Fruit fly (Drosophila melanogaster) whole organism, embryonic: ENCODE results near the gene CG34138.

Source experiments
- CG10274 ChIP-seq: fragments of 200-800 bp; sonication (Bioruptor generic); optimal IDR thresholded peaks from 3 replicates; lab custom pipeline; 2017; ENCODE audit warnings: missing biosample characterization, mild to moderate bottlenecking, missing genetic modification characterization
- CG12155 ChIP-seq: fragments of 200-800 bp; sonication (Bioruptor generic); optimal IDR thresholded peaks from 3 replicates; lab custom pipeline; 2016; ENCODE audit warnings: missing biosample characterization, missing genetic modification characterization
- CG16779 ChIP-seq: fragments of 200-800 bp; sonication (Bioruptor generic); IDR thresholded peaks from 2 replicates; pipeline ENCODE4 v1.3.6; 2022; ENCODE audit warnings: missing biosample characterization, missing genetic modification characterization
- CG16813 ChIP-seq: fragments of 200-800 bp; sonication (Bioruptor generic); IDR thresholded peaks from 3 replicates; pipeline ENCODE4 v1.3.6; 2022; ENCODE audit warnings: missing biosample characterization, missing genetic modification characterization; ENCODE audit not compliant: partially characterized antibody
- CG16815 ChIP-seq: fragments of 200-800 bp; sonication (Bioruptor generic); optimal IDR thresholded peaks from 3 replicates; lab custom pipeline; 2017; ENCODE audit warnings: missing biosample characterization, mild to moderate bottlenecking, missing genetic modification characterization
- CG2129 ChIP-seq: fragments of 200-800 bp; sonication (Bioruptor generic); IDR thresholded peaks from 2 replicates; pipeline ENCODE4 v1.3.6; 2022; ENCODE audit warnings: missing biosample characterization, missing genetic modification characterization; ENCODE audit not compliant: partially characterized antibody
- CG2199 ChIP-seq: fragments of 200-800 bp; sonication (Bioruptor generic); IDR thresholded peaks from 3 replicates; pipeline ENCODE4 v1.3.6; 2022; ENCODE audit warnings: missing biosample characterization, missing genetic modification characterization
- CG2202 ChIP-seq: fragments of 200-800 bp; sonication (Bioruptor generic); optimal IDR thresholded peaks from 2 replicates; lab custom pipeline; 2018; ENCODE audit warnings: missing biosample characterization, mild to moderate bottlenecking, missing genetic modification characterization
- CG34376 ChIP-seq: fragments of 200-800 bp; sonication (Bioruptor generic); optimal IDR thresholded peaks from 2 replicates; lab custom pipeline; 2018; ENCODE audit warnings: missing biosample characterization, mild to moderate bottlenecking, missing genetic modification characterization
- CG3847 ChIP-seq: fragments of 200-800 bp; sonication (Bioruptor generic); IDR thresholded peaks from 2 replicates; pipeline ENCODE4 v1.3.6; 2022; ENCODE audit warnings: missing biosample characterization, missing genetic modification characterization
- CG4282 ChIP-seq: fragments of 200-800 bp; sonication (Bioruptor generic); optimal IDR thresholded peaks from 2 replicates; lab custom pipeline; 2016; ENCODE audit warnings: missing biosample characterization, missing genetic modification characterization
- CG4617 ChIP-seq: fragments of 200-800 bp; sonication (Bioruptor generic); optimal IDR thresholded peaks from 3 replicates; lab custom pipeline; 2016; ENCODE audit warnings: missing biosample characterization, missing genetic modification characterization, borderline replicate concordance
- CG4707 ChIP-seq: fragments of 200-800 bp; sonication (Bioruptor generic); optimal IDR thresholded peaks from 2 replicates; lab custom pipeline; 2018; ENCODE audit warnings: missing biosample characterization, mild to moderate bottlenecking, missing genetic modification characterization, moderate library complexity
- CG8359 ChIP-seq: fragments of 200-800 bp; sonication (Bioruptor generic); optimal IDR thresholded peaks from 2 replicates; lab custom pipeline; 2017; ENCODE audit warnings: missing biosample characterization, mild to moderate bottlenecking, missing genetic modification characterization, borderline replicate concordance
- D ChIP-seq, 2 experiments: fragments of 200-800 bp in 1 of 2; fragments of >200 bp in 1 of 2; sonication (Bioruptor generic) in 1 of 2; optimal IDR thresholded peaks; 2 replicates in 1 of 2; 3 replicates in 1 of 2; lab custom pipeline; 2017; ENCODE audit warnings: mild to moderate bottlenecking in 1 of 2, missing biosample characterization in 1 of 2, missing genetic modification characterization in 1 of 2, missing genetic modification reagents in 1 of 2
- Doc2 ChIP-seq: fragments of 200-800 bp; sonication (Bioruptor generic); IDR thresholded peaks from 2 replicates; pipeline ENCODE4 v1.3.6; 2022; ENCODE audit warnings: missing biosample characterization, missing genetic modification characterization
- ERR ChIP-seq: fragments of 200-800 bp; sonication (Bioruptor generic); optimal IDR thresholded peaks from 2 replicates; lab custom pipeline; 2016; ENCODE audit warnings: missing biosample characterization, missing genetic modification characterization
- Fer1 ChIP-seq: fragments of 200-800 bp; sonication (Bioruptor generic); optimal IDR thresholded peaks from 2 replicates; lab custom pipeline; 2017; ENCODE audit warnings: missing biosample characterization, mild to moderate bottlenecking, missing genetic modification characterization
- GATAe ChIP-seq: fragments of 200-800 bp; sonication (Bioruptor generic); conservative IDR thresholded peaks from 2 replicates; pipeline ENCODE4 v1.3.6; 2022; ENCODE audit warnings: missing biosample characterization, missing genetic modification characterization
- Hand ChIP-seq: fragments of 200-800 bp; sonication (Bioruptor generic); optimal IDR thresholded peaks from 2 replicates; lab custom pipeline; 2017; ENCODE audit warnings: mild to moderate bottlenecking, missing biosample characterization, missing genetic modification reagents, missing genetic modification characterization
- Hey ChIP-seq: fragments of 200-800 bp; sonication (Bioruptor generic); optimal IDR thresholded peaks from 3 replicates; lab custom pipeline; 2018; ENCODE audit warnings: missing biosample characterization, mild to moderate bottlenecking, missing genetic modification characterization
- Hmr ChIP-seq: fragments of 200-800 bp; sonication (Bioruptor generic); optimal IDR thresholded peaks from 3 replicates; lab custom pipeline; 2017; ENCODE audit warnings: mild to moderate bottlenecking, missing biosample characterization, missing genetic modification reagents, missing genetic modification characterization
- Hr3 ChIP-seq: fragments of 200-800 bp; sonication (Bioruptor generic); optimal IDR thresholded peaks from 3 replicates; lab custom pipeline; 2016; ENCODE audit warnings: missing biosample characterization, missing genetic modification characterization
- Lim3 ChIP-seq: fragments of 200-800 bp; sonication (Bioruptor generic); IDR thresholded peaks from 2 replicates; pipeline ENCODE4 v1.3.6; 2022; ENCODE audit warnings: missing biosample characterization, missing genetic modification characterization
- Nf-YC ChIP-seq: fragments of 200-800 bp; optimal IDR thresholded peaks from 3 replicates; lab custom pipeline; 2019; ENCODE audit warnings: missing biosample characterization, mild to moderate bottlenecking, missing genetic modification characterization, moderate library complexity
- Optix ChIP-seq: fragments of 200-800 bp; sonication (Bioruptor generic); IDR thresholded peaks from 3 replicates; pipeline ENCODE4 v1.3.6; 2022; ENCODE audit warnings: missing biosample characterization, missing genetic modification characterization
- Stat92E ChIP-seq, 3 experiments: fragments of >200 bp in 2 of 3; fragments of 200-800 bp in 1 of 3; sonication (Bioruptor generic) in 1 of 3; optimal IDR thresholded peaks; 2 replicates each; lab custom pipeline; 2017 to 2019; ENCODE audit warnings: missing biosample characterization in 3 of 3, missing genetic modification characterization in 3 of 3, mild to moderate bottlenecking in 1 of 3, moderate library complexity in 1 of 3
- YL-1 ChIP-seq: fragments of 200-800 bp; sonication (Bioruptor generic); optimal IDR thresholded peaks from 3 replicates; lab custom pipeline; 2017; ENCODE audit warnings: missing biosample characterization, mild to moderate bottlenecking, missing genetic modification characterization
- al ChIP-seq: fragments of 200-800 bp; sonication (Bioruptor generic); IDR thresholded peaks from 2 replicates; pipeline ENCODE4 v1.3.6; 2022; ENCODE audit warnings: missing biosample characterization, missing genetic modification characterization
- ase ChIP-seq: fragments of 200-800 bp; sonication (Bioruptor generic); IDR thresholded peaks from 3 replicates; pipeline ENCODE4 v1.3.6; 2022; ENCODE audit warnings: missing biosample characterization, missing genetic modification characterization
- ewg ChIP-seq: fragments of 200-800 bp; sonication (Bioruptor generic); optimal IDR thresholded peaks from 3 replicates; lab custom pipeline; 2017; ENCODE audit warnings: mild to moderate bottlenecking, missing biosample characterization, missing genetic modification reagents, missing genetic modification characterization
- fd3F ChIP-seq: fragments of 200-800 bp; sonication (Bioruptor generic); optimal IDR thresholded peaks from 2 replicates; lab custom pipeline; 2018; ENCODE audit warnings: missing biosample characterization, mild to moderate bottlenecking, missing genetic modification characterization, moderate library complexity
- fd64A ChIP-seq: fragments of 200-800 bp; sonication (Bioruptor generic); optimal IDR thresholded peaks from 3 replicates; lab custom pipeline; 2018; ENCODE audit warnings: missing biosample characterization, mild to moderate bottlenecking, missing genetic modification characterization
- hb ChIP-seq: fragments of 200-800 bp; sonication (Bioruptor generic); IDR thresholded peaks from 3 replicates; pipeline ENCODE4 v1.3.6; 2022; ENCODE audit warnings: missing biosample characterization, missing genetic modification characterization; ENCODE audit not compliant: partially characterized antibody
- kay ChIP-seq: fragments of 200-800 bp; sonication (Bioruptor generic); optimal IDR thresholded peaks from 2 replicates; lab custom pipeline; 2016; ENCODE audit warnings: missing biosample characterization, missing genetic modification characterization
- mirr ChIP-seq: fragments of 200-800 bp; sonication (Bioruptor generic); optimal IDR thresholded peaks from 3 replicates; lab custom pipeline; 2018; ENCODE audit warnings: missing biosample characterization, mild to moderate bottlenecking, missing genetic modification characterization
- nau ChIP-seq: fragments of 200-800 bp; sonication (Bioruptor generic); optimal IDR thresholded peaks from 3 replicates; lab custom pipeline; 2017; ENCODE audit warnings: missing biosample characterization, mild to moderate bottlenecking, missing genetic modification characterization, missing genetic modification reagents
- nerfin-1 ChIP-seq: fragments of 200-800 bp; sonication (Bioruptor generic); optimal IDR thresholded peaks from 3 replicates; lab custom pipeline; 2019; ENCODE audit warnings: missing biosample characterization, mild to moderate bottlenecking, missing genetic modification characterization, moderate library complexity
- prd ChIP-seq, 3 experiments: fragments of >200 bp in 2 of 3; fragments of 200-800 bp in 1 of 3; sonication (Bioruptor generic) in 1 of 3; optimal IDR thresholded peaks in 2 of 3; IDR thresholded peaks in 1 of 3; 2 replicates in 2 of 3; 3 replicates in 1 of 3; pipeline versions ENCODE4 v1.3.6 to Lab custom; 2017 to 2022; ENCODE audit warnings: missing biosample characterization in 1 of 3, missing genetic modification characterization in 1 of 3
- ranshi ChIP-seq: fragments of 200-800 bp; sonication (Bioruptor generic); IDR thresholded peaks from 2 replicates; pipeline ENCODE4 v1.3.6; 2022; ENCODE audit warnings: missing biosample characterization, missing genetic modification characterization
- run ChIP-seq: fragments of 200-800 bp; sonication (Bioruptor generic); optimal IDR thresholded peaks from 3 replicates; lab custom pipeline; 2018; ENCODE audit warnings: missing biosample characterization, mild to moderate bottlenecking, missing genetic modification characterization
- salm ChIP-seq: fragments of 200-800 bp; sonication (Bioruptor generic); optimal IDR thresholded peaks from 2 replicates; lab custom pipeline; 2018; ENCODE audit warnings: missing biosample characterization, mild to moderate bottlenecking, missing genetic modification characterization
- sima ChIP-seq: fragments of 200-800 bp; sonication (Bioruptor generic); optimal IDR thresholded peaks from 2 replicates; lab custom pipeline; 2016; ENCODE audit warnings: missing biosample characterization, missing genetic modification characterization
- ssp ChIP-seq: fragments of 200-800 bp; sonication (Bioruptor generic); IDR thresholded peaks from 2 replicates; pipeline ENCODE4 v1.3.6; 2022; ENCODE audit warnings: missing biosample characterization, missing genetic modification characterization
- tll ChIP-seq, 2 experiments: fragments of 200-800 bp in 1 of 2; fragments of >200 bp in 1 of 2; sonication (Bioruptor generic) in 1 of 2; optimal IDR thresholded peaks; 2 replicates each; lab custom pipeline; 2017 to 2019; ENCODE audit warnings: missing biosample characterization in 2 of 2, missing genetic modification characterization in 2 of 2, mild to moderate bottlenecking in 1 of 2, moderate library complexity in 1 of 2
- tx ChIP-seq: fragments of 200-800 bp; sonication (Bioruptor generic); optimal IDR thresholded peaks from 2 replicates; lab custom pipeline; 2016; ENCODE audit warnings: missing biosample characterization, missing genetic modification characterization
- vnd ChIP-seq: fragments of 200-800 bp; sonication (Bioruptor generic); IDR thresholded peaks from 3 replicates; pipeline ENCODE4 v1.3.6; 2022; ENCODE audit warnings: missing biosample characterization, missing genetic modification characterization; ENCODE audit not compliant: partially characterized antibody
- wdn ChIP-seq: fragments of 200-800 bp; sonication (Bioruptor generic); IDR thresholded peaks from 2 replicates; pipeline ENCODE4 v1.3.6; 2022; ENCODE audit warnings: missing biosample characterization, missing genetic modification characterization

The CG34138 gene

DNA sequence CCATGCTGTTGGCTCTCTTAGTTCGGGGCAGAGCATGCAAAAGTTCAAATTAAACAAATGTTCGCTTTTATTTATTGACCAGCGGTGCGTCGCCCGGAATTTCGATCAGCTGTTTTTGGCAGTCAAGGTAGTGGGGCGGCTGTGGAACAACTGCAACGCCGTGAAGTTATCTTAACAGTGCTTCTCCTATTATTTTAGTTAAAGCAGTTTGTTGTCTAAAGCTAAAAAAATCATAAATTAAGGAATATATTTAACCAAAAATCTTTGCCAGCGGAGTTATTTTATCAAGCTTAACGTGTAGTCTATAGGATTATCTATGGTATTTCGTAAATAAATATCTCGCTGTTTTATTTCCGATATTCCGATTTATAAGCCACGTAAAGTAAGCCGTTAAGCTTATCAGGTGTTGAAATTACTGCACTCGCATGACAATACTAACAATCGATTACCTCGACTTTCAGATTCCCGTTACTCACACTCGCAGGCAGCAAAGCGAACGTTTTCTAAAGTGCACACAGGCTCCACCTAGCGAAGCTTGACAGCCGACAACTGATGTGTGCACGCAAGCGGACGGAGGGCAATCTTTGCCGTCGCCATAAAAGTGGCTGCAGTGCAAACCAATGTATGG lies 13.7 kb downstream of the CG34138 start, which contains the start of the genes CG6195 and CG31220 (continued):
- no peak for TF ChIP-seq CG2129 (GFP tag; lab: Robert Waterston, UW)
- TF ChIP-seq ranshi = no peak
- no peak for TF ChIP-seq prd (optimal IDR thresholded peaks at IDR 0.05; lab: Kevin White, UChicago)
- no peak for TF ChIP-seq prd (GFP tag; IDR thresholded peaks at IDR 0.05; lab: Robert Waterston, UW)
- no peak for TF ChIP-seq tll (GFP tag; optimal IDR thresholded peaks at IDR 0.05; lab: Kevin White, UChicago)
- TF ChIP-seq Hr3 (GFP tag; lab: Kevin White, UChicago) = no peak
- TF ChIP-seq D (optimal IDR thresholded peaks at IDR 0.05; lab: Kevin White, UChicago) = no peak
- no peak for TF ChIP-seq D (GFP tag; optimal IDR thresholded peaks at IDR 0.05; lab: Kevin White, UChicago)
- no peak for TF ChIP-seq Lim3
- TF ChIP-seq CG2202 (tag; lab: Kevin White, UChicago) = no peak
- no peak for TF ChIP-seq vnd (GFP tag; lab: Robert Waterston, UW)
- TF ChIP-seq Nf-YC (tag; lab: Kevin White, UChicago) = peak; percentile 5
- TF ChIP-seq nerfin-1 (tag; lab: Kevin White, UChicago) = peak; percentile 89
- peak; percentile 40 for TF ChIP-seq ewg
- no peak for TF ChIP-seq fd64A (GFP tag; lab: Kevin White, UChicago)
- TF ChIP-seq CG4282 = peak; percentile 26
- no peak for TF ChIP-seq nau (GFP tag; lab: Kevin White, UChicago)
- TF ChIP-seq CG8359 (GFP tag; lab: Kevin White, UChicago) = no peak
- TF ChIP-seq ERR (GFP tag; lab: Kevin White, UChicago) = no peak
- no peak for TF ChIP-seq YL-1
- no peak for TF ChIP-seq CG16779 (GFP tag; lab: Robert Waterston, UW)
- no peak for TF ChIP-seq al (GFP tag; lab: Robert Waterston, UW)
- no peak for TF ChIP-seq hb (GFP tag; lab: Robert Waterston, UW)
- no peak for TF ChIP-seq Doc2 (GFP tag; lab: Robert Waterston, UW)
- TF ChIP-seq CG16815 (GFP tag; lab: Kevin White, UChicago) = no peak
- TF ChIP-seq sima (GFP tag; lab: Kevin White, UChicago) = no peak
- no peak for TF ChIP-seq salm
- TF ChIP-seq ase (GFP tag; lab: Robert Waterston, UW) = no peak
- 0 out of 2 replicates have a peak, but pooled peaks have one; percentile 22 for TF ChIP-seq ssp (GFP tag; lab: Robert Waterston, UW)
- TF ChIP-seq Fer1 (GFP tag; lab: Kevin White, UChicago) = no peak
- no peak for TF ChIP-seq wdn (GFP tag; lab: Robert Waterston, UW)
- TF ChIP-seq Hand (GFP tag; lab: Kevin White, UChicago) = no peak
- TF ChIP-seq CG2199 (GFP tag; lab: Robert Waterston, UW) = peak; percentile 76; the same call in 1 of the 3 replicates
- no peak for TF ChIP-seq CG4707 (GFP tag; lab: Kevin White, UChicago)
- no peak for TF ChIP-seq Hey (tag; lab: Kevin White, UChicago)
- no peak; the same call in 2 of the 3 replicates for TF ChIP-seq CG16813 (GFP tag; lab: Robert Waterston, UW)
- no peak for TF ChIP-seq Stat92E (GFP tag; optimal IDR thresholded peaks at IDR 0.05; lab: Kevin White, UChicago)
- no peak for TF ChIP-seq GATAe (GFP tag; lab: Robert Waterston, UW)
- TF ChIP-seq kay (GFP tag; lab: Kevin White, UChicago) = no peak
- TF ChIP-seq fd3F (GFP tag; lab: Kevin White, UChicago) = no peak
- no peak for TF ChIP-seq CG12155 (GFP tag; lab: Kevin White, UChicago)
- TF ChIP-seq CG34376 (GFP tag; lab: Kevin White, UChicago) = no peak
- no peak for TF ChIP-seq CG3847 (GFP tag; lab: Robert Waterston, UW)
- peak; percentile 2 for TF ChIP-seq CG4617
- peak; percentile 11 for TF ChIP-seq tx (GFP tag; lab: Kevin White, UChicago)
- no peak for TF ChIP-seq run (tag; lab: Kevin White, UChicago)
- TF ChIP-seq CG10274 = no peak
- TF ChIP-seq Optix (GFP tag; lab: Robert Waterston, UW) = peak; percentile 34; the same call in 1 of the 3 replicates
- no peak for TF ChIP-seq mirr (GFP tag; lab: Kevin White, UChicago)
- TF ChIP-seq Hmr (GFP tag; lab: Kevin White, UChicago) = peak; percentile 42
